Worm (Caenorhabditis elegans) whole organism, midembryonic: ENCODE data around the gene C28H8.3.

ENCODE experiments used
- klf-2 ChIP-seq: fragments of 200-800 bp; sonication (Bioruptor generic); conservative IDR thresholded peaks from 2 replicates; pipeline ENCODE4 v1.3.6; 2022; ENCODE audit warnings: missing genetic modification reagents, missing genetic modification characterization, missing compliant biosample characterization
- ztf-23 ChIP-seq: fragments of 200-800 bp; sonication (Bioruptor generic); IDR thresholded peaks from 2 replicates; pipeline ENCODE4 v1.3.6; 2022; ENCODE audit warnings: missing genetic modification reagents, missing genetic modification characterization, missing compliant biosample characterization

ce11 chrIII:5938790-5939452 lies 30.4 kb downstream of the C28H8.3 start:
- no peak for TF ChIP-seq ztf-23 (GFP tag; lab: Robert Waterston, UW)
- no peak for TF ChIP-seq klf-2 (GFP tag; lab: Robert Waterston, UW)
